Worm (Caenorhabditis elegans): Measurements from ENCODE around the gene C05E11.7.

C05E11.7 gene

ce11 chrX:4620019-4620418 is 34.5 kb upstream of the C05E11.7 start:
- TF ChIP-seq zfh-2 (GFP tag; conservative IDR thresholded peaks at IDR 0.05) (peak; percentile 67), rec-8 (tag; optimal IDR thresholded peaks at IDR 0.05) (no peak), mxl-1 (tag; optimal IDR thresholded peaks at IDR 0.05) (no peak), lir-1 (GFP tag; conservative IDR thresholded peaks at IDR 0.05) (no peak)

ce11 chrX:4619582-4619981 is 34.1 kb upstream of the C05E11.7 start, which contains the start of gene pqn-65:
Gene pqn-65, minus strand, starts transcription at chrX:4619635.
- TF ChIP-seq mcd-1 (GFP tag; IDR thresholded peaks at IDR 0.05) (peak; percentile 45; the same call in 1 of the 2 replicates), nhr-120 (GFP tag; IDR thresholded peaks at IDR 0.05) (no peak), cebp-1 (GFP tag; IDR thresholded peaks at IDR 0.05) (peak; percentile 85), cebp-1 (tag; optimal IDR thresholded peaks at IDR 0.05) (peak; percentile 93)

- TF ChIP-seq madf-10 (tag; optimal IDR thresholded peaks at IDR 0.05) (peak; percentile 93), zfh-2 (GFP tag; conservative IDR thresholded peaks at IDR 0.05) (peak; percentile 83), pbrm-1 (GFP tag; IDR thresholded peaks at IDR 0.05) (0 out of 2 replicates have a peak, but pooled peaks have one; percentile 33), nfyb-1 (GFP tag; IDR thresholded peaks at IDR 0.05) (peak; percentile 54; the same call in 1 of the 2 replicates), C17E4.6 (GFP tag; IDR thresholded peaks at IDR 0.05) (0 out of 2 replicates have a peak, but pooled peaks have one; percentile 33), rpc-1 (optimal IDR thresholded peaks at IDR 0.05) (no peak), rpc-1 (tag; optimal IDR thresholded peaks at IDR 0.05) (no peak), die-1 (tag; optimal IDR thresholded peaks at IDR 0.05) (peak; percentile 20), dox-1 (GFP tag; IDR thresholded peaks at IDR 0.05) (peak; percentile 47; the same call in 1 of the 2 replicates), hrde-1 (tag; optimal IDR thresholded peaks at IDR 0.05; ENCODE audit: borderline replicate concordance) (no peak), F10E7.11 (tag; optimal IDR thresholded peaks at IDR 0.05) (peak; percentile 4), ztf-26 (tag; optimal IDR thresholded peaks at IDR 0.05) (peak; percentile 4), hmg-1.2 (GFP tag; IDR thresholded peaks at IDR 0.05) (peak; percentile 41; the same call in 1 of the 2 replicates), egrh-3 (GFP tag; IDR thresholded peaks at IDR 0.05) (no peak), efl-1 (GFP tag; optimal IDR thresholded peaks at IDR 0.05) (peak; percentile 63), ets-4 (GFP tag; optimal IDR thresholded peaks at IDR 0.05) (peak; percentile 0), lin-40 (tag; optimal IDR thresholded peaks at IDR 0.05) (peak; percentile 27), aptf-3 (GFP tag; IDR thresholded peaks at IDR 0.05) (no peak), fkh-3 (tag; optimal IDR thresholded peaks at IDR 0.05) (no peak), cebp-1 (GFP tag; IDR thresholded peaks at IDR 0.05) (0 out of 2 replicates have a peak, but pooled peaks have one; percentile 30), cebp-1 (tag; optimal IDR thresholded peaks at IDR 0.05) (peak; percentile 55), egl-44 (GFP tag; IDR thresholded peaks at IDR 0.05) (0 out of 2 replicates have a peak, but pooled peaks have one; percentile 35), ztf-6 (GFP tag; IDR thresholded peaks at IDR 0.05) (peak; percentile 71; the same call in 1 of the 2 replicates), egl-18 (GFP tag; IDR thresholded peaks at IDR 0.05) (0 out of 2 replicates have a peak, but pooled peaks have one; percentile 6), attf-6 (GFP tag; IDR thresholded peaks at IDR 0.05) (no peak), mcd-1 (GFP tag; IDR thresholded peaks at IDR 0.05) (peak; percentile 44; the same call in 1 of the 2 replicates), K11D2.4 (GFP tag; IDR thresholded peaks at IDR 0.05) (0 out of 2 replicates have a peak, but pooled peaks have one; percentile 42), madf-3 (GFP tag; IDR thresholded peaks at IDR 0.05) (peak; percentile 91), lin-26 (GFP tag; IDR thresholded peaks at IDR 0.05) (0 out of 2 replicates have a peak, but pooled peaks have one; percentile 42), tbp1 (GFP tag; optimal IDR thresholded peaks at IDR 0.05) (no peak), xnd-1 (tag; optimal IDR thresholded peaks at IDR 0.05) (no peak), hlh-26 (GFP tag; conservative IDR thresholded peaks at IDR 0.05) (0 out of 2 replicates have a peak, but pooled peaks have one; percentile 57), ceh-27 (GFP tag; optimal IDR thresholded peaks at IDR 0.05) (peak; percentile 27), attf-5 (GFP tag; optimal IDR thresholded peaks at IDR 0.05) (peak; percentile 52), T07F8.4 (tag; optimal IDR thresholded peaks at IDR 0.05) (no peak), snpc-4 (GFP tag; optimal IDR thresholded peaks at IDR 0.05) (no peak), snpc-4 (tag; optimal IDR thresholded peaks at IDR 0.05) (no peak)
Observed at ce11 chrX:4616832-4617231, 31.4 kb upstream of the C05E11.7 start.

Data from whole organism, young adult.